Worm (Caenorhabditis elegans) whole organism, mixed stage, embryonic: ENCODE results near the gene R13A5.15.

ENCODE experiments used
- blmp-1 ChIP-seq: fragments of 150-350 bp; optimal IDR thresholded peaks from 2 replicates; lab custom pipeline; 2014; ENCODE audit warnings: missing biosample characterization, missing genetic modification characterization
- ceh-83 ChIP-seq: fragments of 200-800 bp; sonication (Bioruptor generic); optimal IDR thresholded peaks from 2 replicates; lab custom pipeline; 2018; ENCODE audit warnings: mild to moderate bottlenecking, missing genetic modification characterization, missing compliant biosample characterization
- cnd-1 ChIP-seq: fragments of 200-800 bp; sonication (Bioruptor generic); optimal IDR thresholded peaks from 2 replicates; lab custom pipeline; 2018; ENCODE audit warnings: mild to moderate bottlenecking, missing genetic modification characterization, missing compliant biosample characterization
- elt-3 ChIP-seq: fragments of 150-350 bp; optimal IDR thresholded peaks from 2 replicates; lab custom pipeline; 2014; ENCODE audit warnings: missing biosample characterization, missing genetic modification characterization
- lsy-2 ChIP-seq: fragments of 150-350 bp; optimal IDR thresholded peaks from 2 replicates; lab custom pipeline; 2014; ENCODE audit warnings: missing biosample characterization, missing genetic modification characterization
- mab-5 ChIP-seq: fragments of 150-350 bp; optimal IDR thresholded peaks from 2 replicates; lab custom pipeline; 2014; ENCODE audit warnings: missing biosample characterization, missing genetic modification characterization
- mls-2 ChIP-seq: sonication (generic microtip); optimal IDR thresholded peaks from 2 replicates; lab custom pipeline; 2016; ENCODE audit warnings: mild to moderate bottlenecking, missing genetic modification characterization, moderate library complexity, missing compliant biosample characterization
- nhr-12 ChIP-seq: fragments of 150-350 bp; optimal IDR thresholded peaks from 2 replicates; lab custom pipeline; 2014; ENCODE audit warnings: missing biosample characterization, missing genetic modification characterization
- nhr-76 ChIP-seq: sonication (generic microtip); optimal IDR thresholded peaks from 2 replicates; lab custom pipeline; 2017; ENCODE audit warnings: missing biosample characterization, missing genetic modification characterization
- snpc-4 ChIP-seq: fragments of 150-350 bp; optimal IDR thresholded peaks from 2 replicates; lab custom pipeline; 2014; ENCODE audit warnings: missing biosample characterization, missing genetic modification characterization
- unc-62 ChIP-seq: fragments of 150-350 bp; optimal IDR thresholded peaks from 2 replicates; lab custom pipeline; 2014; ENCODE audit warnings: missing biosample characterization, missing genetic modification reagents, missing genetic modification characterization
- zip-8 ChIP-seq: fragments of 150-350 bp; optimal IDR thresholded peaks from 2 replicates; lab custom pipeline; 2014; ENCODE audit warnings: missing biosample characterization, missing genetic modification characterization
- ztf-11 ChIP-seq: fragments of 150-350 bp; optimal IDR thresholded peaks from 2 replicates; lab custom pipeline; 2014; ENCODE audit warnings: missing biosample characterization, missing genetic modification characterization

ce11 chrIII:7566098-7566497, 22.0 kb downstream of the R13A5.15 start, which contains the start of gene ttr-32:
- no peak for TF ChIP-seq elt-3 (tag; lab: Kevin White, UChicago)
- TF ChIP-seq unc-62 (GFP tag; lab: Kevin White, UChicago): no peak
- TF ChIP-seq mls-2: no peak
- TF ChIP-seq mab-5 (tag; lab: Kevin White, UChicago): no peak
- no peak for TF ChIP-seq ceh-83 (GFP tag; lab: Kevin White, UChicago)
- TF ChIP-seq cnd-1 (tag; lab: Kevin White, UChicago): no peak
- TF ChIP-seq ztf-11: no peak
- TF ChIP-seq nhr-76 (tag; lab: Kevin White, UChicago): no peak
- TF ChIP-seq snpc-4 (tag; lab: Kevin White, UChicago): no peak
- TF ChIP-seq lsy-2 (tag; lab: Kevin White, UChicago): no peak
- TF ChIP-seq blmp-1: no peak
- no peak for TF ChIP-seq nhr-12
- TF ChIP-seq zip-8 (tag; lab: Kevin White, UChicago): no peak
